Fruit fly (Drosophila melanogaster): ENCODE data around the gene CG17078.

Gene CG17078

dm6 chr2L:285596-286023, 7.6 kb upstream of the CG17078 start (continued):
- TF ChIP-seq sug (tag; optimal IDR thresholded peaks at IDR 0.05) (peak; percentile 63), Max (GFP tag; optimal IDR thresholded peaks at IDR 0.05) (peak; percentile 0), CG13296 (GFP tag; optimal IDR thresholded peaks at IDR 0.05) (peak; percentile 54), gfzf (GFP tag; optimal IDR thresholded peaks at IDR 0.05) (peak; percentile 85), fd96Cb (tag; optimal IDR thresholded peaks at IDR 0.05) (peak; percentile 22), CG11696 (GFP tag; IDR thresholded peaks at IDR 0.05) (no peak), croc (GFP tag; conservative IDR thresholded peaks at IDR 0.05) (no peak), CG10543 (GFP tag; optimal IDR thresholded peaks at IDR 0.05) (peak; percentile 35), kah (GFP tag; optimal IDR thresholded peaks at IDR 0.05) (peak; percentile 27), Dfd (GFP tag; optimal IDR thresholded peaks at IDR 0.05) (no peak), ranshi (GFP tag; IDR thresholded peaks at IDR 0.05) (peak; percentile 39; the same call in 1 of the 2 replicates), CG9876 (GFP tag; optimal IDR thresholded peaks at IDR 0.05) (no peak), Hey (tag; optimal IDR thresholded peaks at IDR 0.05) (no peak), scrt (GFP tag; optimal IDR thresholded peaks at IDR 0.05) (peak; percentile 39), CG42726 (GFP tag; IDR thresholded peaks at IDR 0.05; ENCODE audit: partially characterized antibody) (peak; percentile 74), dmrt11E (tag; optimal IDR thresholded peaks at IDR 0.05) (peak; percentile 18), CG1792 (GFP tag; optimal IDR thresholded peaks at IDR 0.05) (peak; percentile 40), Nf-YA (GFP tag; IDR thresholded peaks at IDR 0.05) (no peak), E2f1 (GFP tag; IDR thresholded peaks at IDR 0.05) (no peak), esg (GFP tag; conservative IDR thresholded peaks at IDR 0.05) (no peak), schlank (tag; optimal IDR thresholded peaks at IDR 0.05) (no peak), CG6689 (GFP tag; IDR thresholded peaks at IDR 0.05) (peak; percentile 83), CG14965 (GFP tag; optimal IDR thresholded peaks at IDR 0.05; ENCODE audit: borderline replicate concordance) (no peak), CG17802 (tag; optimal IDR thresholded peaks at IDR 0.05) (peak; percentile 25), sqz (GFP tag; optimal IDR thresholded peaks at IDR 0.05) (no peak), CG30431 (GFP tag; optimal IDR thresholded peaks at IDR 0.05) (no peak), CG7357 (GFP tag; IDR thresholded peaks at IDR 0.05) (no peak), pros (GFP tag; optimal IDR thresholded peaks at IDR 0.05) (no peak), CG6813 (GFP tag; optimal IDR thresholded peaks at IDR 0.05) (peak; percentile 65), repo (GFP tag; optimal IDR thresholded peaks at IDR 0.05) (no peak), al (GFP tag; IDR thresholded peaks at IDR 0.05) (0 out of 2 replicates have a peak, but pooled peaks have one; percentile 33), CG16815 (GFP tag; optimal IDR thresholded peaks at IDR 0.05) (no peak), z (GFP tag; IDR thresholded peaks at IDR 0.05) (0 out of 3 replicates have a peak, but pooled peaks have one; percentile 24), CG13624 (GFP tag; optimal IDR thresholded peaks at IDR 0.05) (peak; percentile 42), eve (GFP tag; optimal IDR thresholded peaks at IDR 0.05) (no peak), CG4854 (GFP tag; optimal IDR thresholded peaks at IDR 0.05) (no peak), TFAM (GFP tag; optimal IDR thresholded peaks at IDR 0.05) (no peak), CG4730 (GFP tag; IDR thresholded peaks at IDR 0.05) (no peak), CG10321 (GFP tag; IDR thresholded peaks at IDR 0.05) (no peak), CG16779 (GFP tag; IDR thresholded peaks at IDR 0.05) (peak; percentile 50; the same call in 1 of the 2 replicates), cas (GFP tag; IDR thresholded peaks at IDR 0.05) (no peak), CG8924 (tag; optimal IDR thresholded peaks at IDR 0.05) (peak; percentile 63), CG2199 (GFP tag; IDR thresholded peaks at IDR 0.05) (0 out of 3 replicates have a peak, but pooled peaks have one; percentile 18), Bteb2 (GFP tag; optimal IDR thresholded peaks at IDR 0.05) (peak; percentile 48), sim (GFP tag; IDR thresholded peaks at IDR 0.05) (no peak; the same call in 1 of the 2 replicates), Opbp (GFP tag; IDR thresholded peaks at IDR 0.05; ENCODE audit: partially characterized antibody) (peak; percentile 64; the same call in 2 of the 3 replicates), Dip2 (GFP tag; IDR thresholded peaks at IDR 0.05) (no peak), CG15269 (tag; optimal IDR thresholded peaks at IDR 0.05) (peak; percentile 61), chn (GFP tag; optimal IDR thresholded peaks at IDR 0.05) (peak; percentile 81), toy (GFP tag; IDR thresholded peaks at IDR 0.05) (no peak), jigr1 (GFP tag; IDR thresholded peaks at IDR 0.05) (no peak)
